Fruit fly (Drosophila melanogaster): ENCODE results near the gene CG7988.

DNA sequence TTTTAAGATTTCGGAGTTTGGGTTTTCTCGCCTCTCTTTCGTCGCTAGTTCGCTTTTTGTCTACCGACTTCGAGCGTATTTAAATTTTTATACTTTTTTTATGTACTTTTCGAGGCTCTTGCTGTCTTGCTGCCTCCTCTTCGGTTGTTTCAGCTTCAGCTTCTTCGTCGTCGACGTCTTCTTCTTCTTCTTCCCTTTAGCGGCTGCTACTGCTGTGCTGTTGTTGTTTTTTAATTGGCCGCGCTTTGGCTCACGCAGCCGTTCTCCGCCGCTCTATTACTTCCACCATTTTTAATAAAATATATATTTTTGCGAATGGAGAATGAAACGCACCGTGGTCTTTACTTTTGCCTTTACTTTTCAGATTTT lies 23.7 kb upstream of the CG7988 start:
- TF ChIP-seq usp (GFP tag; optimal IDR thresholded peaks at IDR 0.05) (no peak), pan (optimal IDR thresholded peaks at IDR 0.05) (no peak), psq (optimal IDR thresholded peaks at IDR 0.05) (no peak), EcR (GFP tag; optimal IDR thresholded peaks at IDR 0.05) (no peak)
